Worm (Caenorhabditis elegans) whole organism, late embryonic: ENCODE data around the gene irld-61.

Source experiments
- F13H6.1 ChIP-seq: sonication (generic microtip); optimal IDR thresholded peaks from 2 replicates; lab custom pipeline; 2016; ENCODE audit warnings: missing genetic modification characterization, missing compliant biosample characterization
- Y22D7AL.16 ChIP-seq: sonication (generic microtip); optimal IDR thresholded peaks from 2 replicates; lab custom pipeline; 2016; ENCODE audit warnings: missing genetic modification characterization, missing compliant biosample characterization
- ama-1 ChIP-seq: fragments of 150-350 bp; optimal IDR thresholded peaks from 2 replicates; lab custom pipeline; 2014
- ceh-6 ChIP-seq: fragments of 200-800 bp; sonication (Bioruptor generic); optimal IDR thresholded peaks from 2 replicates; lab custom pipeline; 2018; ENCODE audit warnings: mild to moderate bottlenecking, missing genetic modification characterization, missing compliant biosample characterization
- elt-2 ChIP-seq: sonication (generic microtip); optimal IDR thresholded peaks from 2 replicates; lab custom pipeline; 2016; ENCODE audit warnings: missing genetic modification reagents, missing genetic modification characterization, missing compliant biosample characterization
- fax-1 ChIP-seq: sonication (generic microtip); optimal IDR thresholded peaks from 2 replicates; lab custom pipeline; 2016; ENCODE audit warnings: missing genotype, missing genetic modification characterization, missing compliant biosample characterization
- lin-11 ChIP-seq: fragments of 200-800 bp; sonication (Bioruptor generic); optimal IDR thresholded peaks from 2 replicates; lab custom pipeline; 2018; ENCODE audit warnings: mild to moderate bottlenecking, missing genetic modification characterization, missing compliant biosample characterization
- pqm-1 ChIP-seq: sonication (generic microtip); optimal IDR thresholded peaks from 2 replicates; lab custom pipeline; 2016; ENCODE audit warnings: missing genetic modification characterization, missing compliant biosample characterization
- ref-2 ChIP-seq: sonication (generic microtip); optimal IDR thresholded peaks from 2 replicates; lab custom pipeline; 2016; ENCODE audit warnings: missing genetic modification characterization, missing compliant biosample characterization
- sdc-2 ChIP-seq: sonication (generic microtip); optimal IDR thresholded peaks from 2 replicates; lab custom pipeline; 2016; ENCODE audit warnings: missing genotype, missing genetic modification characterization, missing compliant biosample characterization
- sox-2 ChIP-seq: fragments of 200-800 bp; sonication (Bioruptor generic); IDR thresholded peaks from 2 replicates; pipeline ENCODE4 v1.3.6; 2022; ENCODE audit warnings: missing genetic modification reagents, missing genetic modification characterization, missing compliant biosample characterization
- tbx-2 ChIP-seq: sonication (generic microtip); optimal IDR thresholded peaks from 2 replicates; lab custom pipeline; 2016; ENCODE audit warnings: missing genetic modification characterization, missing compliant biosample characterization
- unc-55 ChIP-seq: sonication (generic microtip); optimal IDR thresholded peaks from 2 replicates; lab custom pipeline; 2017; ENCODE audit warnings: missing biosample characterization, missing genetic modification reagents, missing genetic modification characterization

DNA sequence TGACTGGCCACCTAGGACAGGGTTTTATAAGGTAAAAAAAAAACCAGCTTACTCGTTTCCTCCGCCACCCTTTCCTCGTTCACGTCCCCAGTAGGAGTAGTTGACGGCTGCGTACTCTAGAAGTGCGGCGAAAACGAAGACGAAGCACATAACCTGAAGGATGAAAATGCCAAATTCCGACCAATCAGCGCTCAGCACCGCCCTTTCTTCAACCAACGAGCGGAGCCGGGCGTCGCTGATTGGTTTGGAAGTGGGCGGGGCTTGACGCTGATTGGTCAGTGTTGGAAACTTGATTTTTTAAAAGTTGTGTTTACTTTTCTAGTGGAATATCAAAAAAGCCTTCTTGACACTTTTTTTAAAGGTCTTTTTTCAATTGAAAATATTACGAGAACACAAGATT is 9.4 kb downstream of the irld-61 start:
- TF ChIP-seq Y22D7AL.16 (tag; lab: Kevin White, UChicago) (no peak), ref-2 (tag; lab: Kevin White, UChicago) (no peak), unc-55 (GFP tag; lab: Kevin White, UChicago) (no peak), lin-11 (tag; lab: Kevin White, UChicago) (no peak), sox-2 (GFP tag; lab: Robert Waterston, UW) (no peak), elt-2 (tag; lab: Kevin White, UChicago) (no peak), pqm-1 (no peak), sdc-2 (tag; lab: Kevin White, UChicago) (no peak), ceh-6 (GFP tag; lab: Kevin White, UChicago) (no peak), ama-1 (lab: Kevin White, UChicago) (no peak), F13H6.1 (tag; lab: Kevin White, UChicago) (no peak), tbx-2 (tag; lab: Kevin White, UChicago) (no peak), fax-1 (tag; lab: Kevin White, UChicago) (no peak)
